Fruit fly (Drosophila melanogaster) whole organism, embryonic: Measurements from ENCODE around the gene Cdc37.

Source experiments
- Atf6 ChIP-seq: fragments of 200-800 bp; sonication (Bioruptor generic); IDR thresholded peaks from 2 replicates; pipeline ENCODE4 v1.3.6; 2022; ENCODE audit warnings: missing biosample characterization, missing genetic modification characterization
- Awh ChIP-seq: fragments of 200-800 bp; sonication (Bioruptor generic); IDR thresholded peaks from 2 replicates; pipeline ENCODE4, ENCODE4 v1.3.6; 2022; ENCODE audit warnings: missing biosample characterization, missing genetic modification characterization
- CG10274 ChIP-seq: fragments of 200-800 bp; sonication (Bioruptor generic); optimal IDR thresholded peaks from 3 replicates; lab custom pipeline; 2017; ENCODE audit warnings: missing biosample characterization, mild to moderate bottlenecking, missing genetic modification characterization
- CG10321 ChIP-seq: fragments of 200-800 bp; sonication (Bioruptor generic); IDR thresholded peaks from 2 replicates; pipeline ENCODE4 v1.3.6; 2022; ENCODE audit warnings: missing biosample characterization, missing genetic modification characterization
- CG10366 ChIP-seq: fragments of 200-800 bp; sonication (Bioruptor generic); IDR thresholded peaks from 2 replicates; pipeline ENCODE4 v1.3.6; 2022; ENCODE audit warnings: missing biosample characterization, missing genetic modification characterization
- CG10959 ChIP-seq: fragments of 200-800 bp; sonication (Bioruptor generic); IDR thresholded peaks from 2 replicates; pipeline ENCODE4 v1.3.6; 2022; ENCODE audit warnings: missing biosample characterization, missing genetic modification characterization
- CG10979 ChIP-seq: fragments of 200-800 bp; sonication (Bioruptor generic); optimal IDR thresholded peaks from 2 replicates; lab custom pipeline; 2018; ENCODE audit warnings: missing biosample characterization, mild to moderate bottlenecking, missing genetic modification characterization, moderate library complexity
- CG11560 ChIP-seq: fragments of 200-800 bp; sonication (Bioruptor generic); IDR thresholded peaks from 3 replicates; pipeline ENCODE4 v1.3.6; 2022; ENCODE audit warnings: missing biosample characterization, missing genetic modification characterization
- CG12155 ChIP-seq: fragments of 200-800 bp; sonication (Bioruptor generic); optimal IDR thresholded peaks from 3 replicates; lab custom pipeline; 2016; ENCODE audit warnings: missing biosample characterization, missing genetic modification characterization
- CG16815 ChIP-seq: fragments of 200-800 bp; sonication (Bioruptor generic); optimal IDR thresholded peaks from 3 replicates; lab custom pipeline; 2017; ENCODE audit warnings: missing biosample characterization, mild to moderate bottlenecking, missing genetic modification characterization
- CG17612 ChIP-seq: fragments of 200-800 bp; sonication (Bioruptor generic); IDR thresholded peaks from 2 replicates; pipeline ENCODE4 v1.3.6; 2022; ENCODE audit warnings: missing biosample characterization, missing genetic modification characterization
- CG18262 ChIP-seq: fragments of 200-800 bp; optimal IDR thresholded peaks from 3 replicates; lab custom pipeline; 2019; ENCODE audit warnings: missing biosample characterization, mild to moderate bottlenecking, missing genetic modification characterization, moderate library complexity
- CG2202 ChIP-seq: fragments of 200-800 bp; sonication (Bioruptor generic); optimal IDR thresholded peaks from 2 replicates; lab custom pipeline; 2018; ENCODE audit warnings: missing biosample characterization, mild to moderate bottlenecking, missing genetic modification characterization
- CG30403 ChIP-seq: fragments of 200-800 bp; sonication (Bioruptor generic); optimal IDR thresholded peaks from 3 replicates; lab custom pipeline; 2016; ENCODE audit warnings: missing biosample characterization, missing genetic modification characterization
- CG31441 ChIP-seq: fragments of 200-800 bp; sonication (Bioruptor generic); IDR thresholded peaks from 2 replicates; pipeline ENCODE4 v1.3.6; 2022; ENCODE audit warnings: missing biosample characterization, missing genetic modification characterization
- CG3847 ChIP-seq: fragments of 200-800 bp; sonication (Bioruptor generic); IDR thresholded peaks from 2 replicates; pipeline ENCODE4 v1.3.6; 2022; ENCODE audit warnings: missing biosample characterization, missing genetic modification characterization
- CG4328 ChIP-seq: fragments of 200-800 bp; sonication (Bioruptor generic); optimal IDR thresholded peaks from 3 replicates; lab custom pipeline; 2017; ENCODE audit warnings: missing biosample characterization, missing genetic modification reagents, missing genetic modification characterization
- CG4404 ChIP-seq: fragments of 200-800 bp; sonication (Bioruptor generic); IDR thresholded peaks from 2 replicates; pipeline ENCODE4 v1.3.6; 2022; ENCODE audit warnings: missing biosample characterization, missing genetic modification characterization
- CG4617 ChIP-seq: fragments of 200-800 bp; sonication (Bioruptor generic); optimal IDR thresholded peaks from 3 replicates; lab custom pipeline; 2016; ENCODE audit warnings: missing biosample characterization, missing genetic modification characterization, borderline replicate concordance
- CG5180 ChIP-seq: fragments of 200-800 bp; sonication (Bioruptor generic); optimal IDR thresholded peaks from 3 replicates; lab custom pipeline; 2017; ENCODE audit warnings: missing biosample characterization, missing genetic modification characterization, mild to moderate bottlenecking, moderate library complexity, missing genetic modification reagents
- CG9727 ChIP-seq: fragments of 200-800 bp; sonication (Bioruptor generic); optimal IDR thresholded peaks from 3 replicates; lab custom pipeline; 2017; ENCODE audit warnings: missing biosample characterization, mild to moderate bottlenecking, missing genetic modification characterization
- CrebB ChIP-seq: fragments of 200-800 bp; sonication (Bioruptor generic); optimal IDR thresholded peaks from 3 replicates; lab custom pipeline; 2018; ENCODE audit warnings: missing biosample characterization, mild to moderate bottlenecking, missing genetic modification characterization
- Dip3 ChIP-seq: fragments of 200-800 bp; sonication (Bioruptor generic); optimal IDR thresholded peaks from 3 replicates; lab custom pipeline; 2016; ENCODE audit warnings: missing biosample characterization, missing genetic modification characterization
- HLHmδ ChIP-seq: fragments of 200-800 bp; sonication (Bioruptor generic); optimal IDR thresholded peaks from 2 replicates; lab custom pipeline; 2018; ENCODE audit warnings: missing biosample characterization, mild to moderate bottlenecking, missing genetic modification characterization, moderate library complexity
- MBD-R2 ChIP-seq: fragments of 200-800 bp; sonication (Bioruptor generic); IDR thresholded peaks from 2 replicates; pipeline ENCODE4 v1.3.6; 2022; ENCODE audit warnings: missing biosample characterization, missing genetic modification characterization
- NK7.1 ChIP-seq: fragments of 200-800 bp; sonication (Bioruptor generic); optimal IDR thresholded peaks from 3 replicates; lab custom pipeline; 2016; ENCODE audit warnings: missing biosample characterization, missing genetic modification characterization
- PHDP ChIP-seq: fragments of 200-800 bp; sonication (Bioruptor generic); optimal IDR thresholded peaks from 3 replicates; lab custom pipeline; 2018; ENCODE audit warnings: missing biosample characterization, mild to moderate bottlenecking, missing genetic modification characterization, moderate library complexity
- Sin3A ChIP-seq: fragments of >200 bp; optimal IDR thresholded peaks from 2 replicates; lab custom pipeline; 2018
- Sox100B ChIP-seq: fragments of 200-800 bp; sonication (Bioruptor generic); optimal IDR thresholded peaks from 3 replicates; lab custom pipeline; 2018; ENCODE audit warnings: missing biosample characterization, mild to moderate bottlenecking, missing genetic modification characterization
- YL-1 ChIP-seq: fragments of 200-800 bp; sonication (Bioruptor generic); optimal IDR thresholded peaks from 3 replicates; lab custom pipeline; 2017; ENCODE audit warnings: missing biosample characterization, mild to moderate bottlenecking, missing genetic modification characterization
- amos ChIP-seq: fragments of 200-800 bp; sonication (Bioruptor generic); IDR thresholded peaks from 2 replicates; pipeline ENCODE4 v1.3.6; 2022; ENCODE audit warnings: missing biosample characterization, missing genetic modification characterization; ENCODE audit not compliant: partially characterized antibody
- ara ChIP-seq: fragments of 200-800 bp; sonication (Bioruptor generic); IDR thresholded peaks from 2 replicates; pipeline ENCODE4 v1.3.6; 2022; ENCODE audit warnings: missing biosample characterization, missing genetic modification characterization
- bowl ChIP-seq: fragments of 200-800 bp; sonication (Bioruptor generic); IDR thresholded peaks from 2 replicates; pipeline ENCODE4 v1.3.6; 2022; ENCODE audit warnings: missing biosample characterization, missing genetic modification characterization
- chif ChIP-seq, 2 experiments: fragments of 200-800 bp; sonication (Bioruptor generic); optimal IDR thresholded peaks; 3 replicates each; lab custom pipeline; 2016; ENCODE audit warnings: missing biosample characterization in 2 of 2, missing genetic modification characterization in 2 of 2
- da ChIP-seq: fragments of 200-800 bp; sonication (Bioruptor generic); optimal IDR thresholded peaks from 2 replicates; lab custom pipeline; 2016; ENCODE audit warnings: missing biosample characterization, missing genetic modification characterization
- danr ChIP-seq: fragments of 200-800 bp; sonication (Bioruptor generic); IDR thresholded peaks from 2 replicates; pipeline ENCODE4 v1.3.6; 2022; ENCODE audit warnings: missing biosample characterization, missing genetic modification characterization
- ewg ChIP-seq: fragments of 200-800 bp; sonication (Bioruptor generic); optimal IDR thresholded peaks from 3 replicates; lab custom pipeline; 2017; ENCODE audit warnings: mild to moderate bottlenecking, missing biosample characterization, missing genetic modification reagents, missing genetic modification characterization
- fru ChIP-seq: fragments of >200 bp; optimal IDR thresholded peaks from 2 replicates; lab custom pipeline; 2017
- gem ChIP-seq: fragments of 200-800 bp; sonication (Bioruptor generic); optimal IDR thresholded peaks from 2 replicates; lab custom pipeline; 2019; ENCODE audit warnings: missing biosample characterization, mild to moderate bottlenecking, missing genetic modification characterization, moderate library complexity
- kah ChIP-seq: fragments of 200-800 bp; sonication (Bioruptor generic); optimal IDR thresholded peaks from 2 replicates; lab custom pipeline; 2018; ENCODE audit warnings: missing biosample characterization, mild to moderate bottlenecking, missing genetic modification characterization
- knrl ChIP-seq: fragments of 200-800 bp; sonication (Bioruptor generic); IDR thresholded peaks from 3 replicates; pipeline ENCODE4 v1.3.6; 2022; ENCODE audit warnings: missing biosample characterization, missing genetic modification characterization; ENCODE audit not compliant: partially characterized antibody
- lbe ChIP-seq: fragments of 200-800 bp; sonication (Bioruptor generic); optimal IDR thresholded peaks from 2 replicates; lab custom pipeline; 2016; ENCODE audit warnings: missing biosample characterization, mild to moderate bottlenecking, missing genetic modification characterization
- pan ChIP-seq, 4 experiments: fragments of >200 bp in 3 of 4; fragments of 200-800 bp in 1 of 4; sonication (Bioruptor generic) in 1 of 4; optimal IDR thresholded peaks in 3 of 4; IDR thresholded peaks in 1 of 4; 2 replicates each; pipeline versions ENCODE4 v1.3.6 to Lab custom; 2017 to 2022; ENCODE audit warnings: missing biosample characterization in 2 of 4, missing genetic modification characterization in 2 of 4, mixed read lengths in 1 of 4
- psq ChIP-seq: fragments of 200-800 bp; sonication (Bioruptor generic); optimal IDR thresholded peaks from 2 replicates; lab custom pipeline; 2017; ENCODE audit warnings: missing biosample characterization, missing genetic modification characterization
- ranshi ChIP-seq: fragments of 200-800 bp; sonication (Bioruptor generic); IDR thresholded peaks from 2 replicates; pipeline ENCODE4 v1.3.6; 2022; ENCODE audit warnings: missing biosample characterization, missing genetic modification characterization
- slp2 ChIP-seq: fragments of 200-800 bp; sonication (Bioruptor generic); optimal IDR thresholded peaks from 2 replicates; lab custom pipeline; 2016; ENCODE audit warnings: missing biosample characterization, missing genetic modification characterization
- so ChIP-seq: fragments of 200-800 bp; sonication (Bioruptor generic); IDR thresholded peaks from 3 replicates; pipeline ENCODE4 v1.3.6; 2022; ENCODE audit warnings: missing biosample characterization, missing genetic modification characterization
- stc ChIP-seq: fragments of 200-800 bp; sonication (Bioruptor generic); IDR thresholded peaks from 2 replicates; pipeline ENCODE4 v1.3.6; 2022; ENCODE audit warnings: missing biosample characterization, missing genetic modification characterization
- twi ChIP-seq: fragments of 200-800 bp; optimal IDR thresholded peaks from 2 replicates; lab custom pipeline; 2019; ENCODE audit warnings: missing biosample characterization, mild to moderate bottlenecking, missing genetic modification characterization, moderate library complexity
- unpg ChIP-seq: fragments of 200-800 bp; sonication (Bioruptor generic); optimal IDR thresholded peaks from 3 replicates; lab custom pipeline; 2018; ENCODE audit warnings: missing biosample characterization, mild to moderate bottlenecking, missing genetic modification characterization, moderate library complexity
- usp ChIP-seq: fragments of >200 bp; optimal IDR thresholded peaks from 2 replicates; lab custom pipeline; 2017; ENCODE audit warnings: missing biosample characterization, missing genetic modification characterization
- vvl ChIP-seq: fragments of 200-800 bp; sonication (Bioruptor generic); IDR thresholded peaks from 2 replicates; pipeline ENCODE4 v1.3.6; 2022; ENCODE audit warnings: missing biosample characterization, missing genetic modification characterization

The Cdc37 gene

DNA sequence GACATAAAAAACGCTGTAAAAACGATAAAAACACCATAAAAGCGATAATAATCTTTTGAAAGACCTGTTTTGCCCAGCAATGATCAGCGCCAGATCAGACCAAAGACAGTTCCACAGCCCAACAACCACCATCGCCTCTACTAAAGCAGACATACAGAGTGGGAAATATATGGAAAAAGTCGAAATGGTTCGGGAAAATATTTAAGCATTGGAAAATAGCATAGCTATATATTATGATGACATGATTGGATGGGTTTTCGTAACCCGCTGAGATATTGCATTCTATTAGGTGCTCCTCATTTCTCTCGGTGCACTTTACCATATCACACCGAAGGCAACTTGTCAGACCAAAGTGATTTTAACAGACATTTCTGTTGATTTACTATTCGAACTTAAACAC is 13.4 kb downstream of the Cdc37 start (continued):
- TF ChIP-seq ara (GFP tag; lab: Robert Waterston, UW) (peak; percentile 88), CG3847 (GFP tag; lab: Robert Waterston, UW) (peak; percentile 86), CG4328 (GFP tag; lab: Kevin White, UChicago) (no peak), knrl (no peak), HLHmδ (GFP tag; lab: Kevin White, UChicago) (no peak), CG31441 (peak; percentile 88), CG5180 (GFP tag; lab: Kevin White, UChicago) (peak; percentile 76), psq (GFP tag; lab: Kevin White, UChicago) (peak; percentile 12), amos (GFP tag; lab: Robert Waterston, UW) (no peak), lbe (GFP tag; lab: Kevin White, UChicago) (no peak), chif (GFP tag; optimal IDR thresholded peaks at IDR 0.05; lab: Kevin White, UChicago) (peak; percentile 84 to 91), CG4617 (GFP tag; lab: Kevin White, UChicago) (peak; percentile 59), CG16815 (peak; percentile 70), CG11560 (tag; lab: Robert Waterston, UW) (peak; percentile 79), PHDP (tag; lab: Kevin White, UChicago) (peak; percentile 90), da (GFP tag; lab: Kevin White, UChicago) (peak; percentile 7), usp (no peak), NK7.1 (GFP tag; lab: Kevin White, UChicago) (peak; percentile 66), CG10321 (GFP tag; lab: Robert Waterston, UW) (peak; percentile 70), stc (peak; percentile 87), Dip3 (GFP tag; lab: Kevin White, UChicago) (peak; percentile 79), CG12155 (peak; percentile 78), twi (tag; lab: Kevin White, UChicago) (peak; percentile 42), Atf6 (GFP tag; lab: Robert Waterston, UW) (peak; percentile 95), slp2 (GFP tag; lab: Kevin White, UChicago) (peak; percentile 79), CrebB (tag; lab: Kevin White, UChicago) (peak; percentile 88), ranshi (GFP tag; lab: Robert Waterston, UW) (peak; percentile 92), CG2202 (peak; percentile 24), CG4404 (peak; percentile 81), Awh (GFP tag; lab: Robert Waterston, UW) (peak; percentile 92), CG30403 (GFP tag; lab: Kevin White, UChicago) (peak; percentile 88), unpg (GFP tag; lab: Kevin White, UChicago) (peak; percentile 93), CG18262 (peak; percentile 80), CG10979 (tag; lab: Kevin White, UChicago) (peak; percentile 83), so (GFP tag; lab: Robert Waterston, UW) (peak; percentile 93), CG17612 (GFP tag; lab: Robert Waterston, UW) (peak; percentile 80), CG10274 (GFP tag; lab: Kevin White, UChicago) (peak; percentile 60), fru (lab: Kevin White, UChicago) (no peak), danr (GFP tag; lab: Robert Waterston, UW) (peak; percentile 85), bowl (peak; percentile 78), kah (GFP tag; lab: Kevin White, UChicago) (peak; percentile 57), CG10366 (GFP tag; lab: Robert Waterston, UW) (peak; percentile 91), ewg (GFP tag; lab: Kevin White, UChicago) (peak; percentile 71), Sin3A (no peak), gem (tag; lab: Kevin White, UChicago) (peak; percentile 93), MBD-R2 (peak; percentile 78; the same call in 1 of the 2 replicates), vvl (GFP tag; lab: Robert Waterston, UW) (peak; percentile 94), CG9727 (GFP tag; lab: Kevin White, UChicago) (peak; percentile 82), CG10959 (GFP tag; lab: Robert Waterston, UW) (peak; percentile 84), Sox100B (GFP tag; lab: Kevin White, UChicago) (no peak), YL-1 (GFP tag; lab: Kevin White, UChicago) (peak; percentile 10), pan (optimal IDR thresholded peaks at IDR 0.05; lab: Kevin White, UChicago) (no peak), pan (GFP tag; optimal IDR thresholded peaks at IDR 0.05 in 1 of 2, IDR thresholded peaks at IDR 0.05 in 1 of 2) (peak in 1 of 2 experiments; percentile 94)
